Fruit fly (Drosophila melanogaster): Measurements from ENCODE around the gene CG14238.

CG14238 gene

dm6 chr3R:26489456-26489855 lies 31.4 kb downstream of the CG14238 start (continued):
- peak; percentile 25 for TF ChIP-seq Ets21C (GFP tag; optimal IDR thresholded peaks at IDR 0.05)
- TF ChIP-seq Ets96B (tag; optimal IDR thresholded peaks at IDR 0.05) = peak; percentile 85
- TF ChIP-seq OdsH (GFP tag; optimal IDR thresholded peaks at IDR 0.05) = peak; percentile 80
- peak; percentile 65 for TF ChIP-seq CG16779 (tag; optimal IDR thresholded peaks at IDR 0.05)
- peak; percentile 77 for TF ChIP-seq CG32006 (GFP tag; optimal IDR thresholded peaks at IDR 0.05)
- TF ChIP-seq CG11294 (GFP tag; IDR thresholded peaks at IDR 0.05) = peak; percentile 49; the same call in 1 of the 2 replicates
- TF ChIP-seq CG11762 (GFP tag; optimal IDR thresholded peaks at IDR 0.05; ENCODE audit: insufficient read depth) = peak; percentile 71
- TF ChIP-seq acj6 (GFP tag; optimal IDR thresholded peaks at IDR 0.05) = peak; percentile 81
- TF ChIP-seq Blimp-1 (GFP tag; optimal IDR thresholded peaks at IDR 0.05) = peak; percentile 23
- TF ChIP-seq Sox14 (GFP tag; optimal IDR thresholded peaks at IDR 0.05) = peak; percentile 76
- TF ChIP-seq svp (GFP tag) = peak; percentile 77
- peak; percentile 85 for TF ChIP-seq Eip75B (GFP tag; optimal IDR thresholded peaks at IDR 0.05)
- TF ChIP-seq CG10631 (GFP tag; optimal IDR thresholded peaks at IDR 0.05) = peak; percentile 83
- TF ChIP-seq CG6854 (GFP tag; optimal IDR thresholded peaks at IDR 0.05) = peak; percentile 16
- peak; percentile 88 for TF ChIP-seq Eip78C (GFP tag)
- TF ChIP-seq dsx (GFP tag; optimal IDR thresholded peaks at IDR 0.05; ENCODE audit: poor library complexity, severe bottlenecking) = peak; percentile 65
- TF ChIP-seq Met (GFP tag; optimal IDR thresholded peaks at IDR 0.05) = peak; percentile 75
- TF ChIP-seq CG3032 (tag; optimal IDR thresholded peaks at IDR 0.05) = peak; percentile 80
- TF ChIP-seq CG15336 (GFP tag; IDR thresholded peaks at IDR 0.05) = peak; percentile 79
- TF ChIP-seq dac (GFP tag; optimal IDR thresholded peaks at IDR 0.05) = peak; percentile 48

- TF ChIP-seq Ets96B (tag; optimal IDR thresholded peaks at IDR 0.05) = peak; percentile 51
- TF ChIP-seq esn (GFP tag; optimal IDR thresholded peaks at IDR 0.05) = no peak
- TF ChIP-seq Gug (GFP tag; IDR thresholded peaks at IDR 0.05) = no peak
- no peak for TF ChIP-seq CG7368 (GFP tag; optimal IDR thresholded peaks at IDR 0.05)
- TF ChIP-seq CG11762 (GFP tag; optimal IDR thresholded peaks at IDR 0.05; ENCODE audit: insufficient read depth) = no peak
- TF ChIP-seq Eip75B (GFP tag; optimal IDR thresholded peaks at IDR 0.05) = peak; percentile 13
- TF ChIP-seq CG1621 (tag; optimal IDR thresholded peaks at IDR 0.05) = no peak
- TF ChIP-seq CG31627 (GFP tag; optimal IDR thresholded peaks at IDR 0.05) = no peak
- TF ChIP-seq Lpt (GFP tag; optimal IDR thresholded peaks at IDR 0.05) = no peak
- no peak for TF ChIP-seq CG6792 (GFP tag; optimal IDR thresholded peaks at IDR 0.05)
- TF ChIP-seq CG32006 (GFP tag; optimal IDR thresholded peaks at IDR 0.05) = peak; percentile 53
- no peak for TF ChIP-seq Hr39 (GFP tag; optimal IDR thresholded peaks at IDR 0.05)
- no peak for TF ChIP-seq CG9139 (GFP tag; optimal IDR thresholded peaks at IDR 0.05)
- no peak for TF ChIP-seq CG6808 (GFP tag; optimal IDR thresholded peaks at IDR 0.05)
- TF ChIP-seq Eip78C (GFP tag) = peak; percentile 80
- TF ChIP-seq Sox15 (GFP tag; optimal IDR thresholded peaks at IDR 0.05) = no peak
- TF ChIP-seq svp (GFP tag) = peak; percentile 48
- TF ChIP-seq dsx (GFP tag; optimal IDR thresholded peaks at IDR 0.05; ENCODE audit: poor library complexity, severe bottlenecking) = peak; percentile 45
- TF ChIP-seq topi (GFP tag; optimal IDR thresholded peaks at IDR 0.05) = no peak
- no peak for TF ChIP-seq CG11294 (GFP tag; IDR thresholded peaks at IDR 0.05)
- peak; percentile 28; the same call in 1 of the 3 replicates for TF ChIP-seq CG8119 (GFP tag; IDR thresholded peaks at IDR 0.05)
- TF ChIP-seq CG15336 (GFP tag; IDR thresholded peaks at IDR 0.05) = peak; percentile 47; the same call in 1 of the 2 replicates
- peak; percentile 19 for TF ChIP-seq OdsH (GFP tag; optimal IDR thresholded peaks at IDR 0.05)
- TF ChIP-seq pdm3 (GFP tag; optimal IDR thresholded peaks at IDR 0.05) = peak; percentile 42
- no peak for TF ChIP-seq CG6854 (GFP tag; optimal IDR thresholded peaks at IDR 0.05)
- peak; percentile 29 for TF ChIP-seq CG10631 (GFP tag; optimal IDR thresholded peaks at IDR 0.05)
- TF ChIP-seq achi (GFP tag; optimal IDR thresholded peaks at IDR 0.05) = peak; percentile 13
- TF ChIP-seq fkh (GFP tag; optimal IDR thresholded peaks at IDR 0.05) = no peak
- TF ChIP-seq CG3032 (tag; optimal IDR thresholded peaks at IDR 0.05) = peak; percentile 28
- peak; percentile 5 for TF ChIP-seq CG3919 (GFP tag; optimal IDR thresholded peaks at IDR 0.05)
- TF ChIP-seq fd59A (GFP tag; optimal IDR thresholded peaks at IDR 0.05) = no peak
- TF ChIP-seq eg (GFP tag; IDR thresholded peaks at IDR 0.05) = peak; percentile 64; the same call in 2 of the 3 replicates
- TF ChIP-seq acj6 (GFP tag; optimal IDR thresholded peaks at IDR 0.05) = peak; percentile 12
- TF ChIP-seq Sox102F (GFP tag; optimal IDR thresholded peaks at IDR 0.05) = no peak
- TF ChIP-seq CG6276 (GFP tag; optimal IDR thresholded peaks at IDR 0.05) = no peak
- TF ChIP-seq net (GFP tag; optimal IDR thresholded peaks at IDR 0.05) = no peak
- TF ChIP-seq CG11902 (GFP tag; optimal IDR thresholded peaks at IDR 0.05) = no peak
- no peak for TF ChIP-seq CG4318 (GFP tag; optimal IDR thresholded peaks at IDR 0.05)
- no peak for TF ChIP-seq CG34406 (GFP tag; optimal IDR thresholded peaks at IDR 0.05)
- peak; percentile 1 for TF ChIP-seq Sox14 (GFP tag; optimal IDR thresholded peaks at IDR 0.05)
- TF ChIP-seq CG16779 (tag; optimal IDR thresholded peaks at IDR 0.05) = no peak
- no peak for TF ChIP-seq Met (GFP tag; optimal IDR thresholded peaks at IDR 0.05)
- peak; percentile 38 for TF ChIP-seq Hr4 (GFP tag; optimal IDR thresholded peaks at IDR 0.05)
- peak in 1 of 2 experiments; percentile 22 for TF ChIP-seq ss (GFP tag; optimal IDR thresholded peaks at IDR 0.05)
These were observed 36.2 kb downstream of the CG14238 start for dm6 chr3R:26494247-26494646.
